Worm (Caenorhabditis elegans) whole organism, young adult: ENCODE data around the gene sri-50.

ENCODE experiments used
- F10E7.11 ChIP-seq: sonication (generic microtip); optimal IDR thresholded peaks from 2 replicates; lab custom pipeline; 2017; ENCODE audit warnings: mild to moderate bottlenecking, missing genetic modification characterization, moderate library complexity, missing compliant biosample characterization
- Y53F4B.3 ChIP-seq: fragments of 200-800 bp; sonication (Bioruptor generic); IDR thresholded peaks from 2 replicates; pipeline ENCODE4 v1.3.6; 2022; ENCODE audit warnings: missing genetic modification reagents, missing genetic modification characterization, missing compliant biosample characterization
- Y56A3A.18 ChIP-seq: fragments of 200-800 bp; sonication (Bioruptor generic); IDR thresholded peaks from 2 replicates; pipeline ENCODE4 v1.3.6; 2022; ENCODE audit warnings: missing genetic modification reagents, missing genetic modification characterization, missing compliant biosample characterization
- ZK185.1 ChIP-seq: sonication (generic microtip); optimal IDR thresholded peaks from 2 replicates; lab custom pipeline; 2016; ENCODE audit warnings: mild to moderate bottlenecking, missing genetic modification characterization, missing compliant biosample characterization; ENCODE audit not compliant: poor library complexity, severe bottlenecking
- aptf-2 ChIP-seq: fragments of 200-800 bp; sonication (Bioruptor generic); conservative IDR thresholded peaks from 2 replicates; pipeline ENCODE4 v1.3.6; 2022; ENCODE audit warnings: missing genetic modification reagents, missing genetic modification characterization, missing compliant biosample characterization
- ccch-3 ChIP-seq: fragments of 200-800 bp; sonication (Bioruptor generic); optimal IDR thresholded peaks from 2 replicates; lab custom pipeline; 2018; ENCODE audit warnings: mild to moderate bottlenecking, missing genetic modification characterization, missing compliant biosample characterization
- dpff-1 ChIP-seq: sonication (generic microtip); optimal IDR thresholded peaks from 2 replicates; lab custom pipeline; 2017; ENCODE audit warnings: mild to moderate bottlenecking, missing genetic modification characterization, missing compliant biosample characterization
- lin-35 ChIP-seq, 3 experiments: fragments of 150-350 bp in 2 of 3; sonication (generic microtip) in 1 of 3; optimal IDR thresholded peaks; 2 replicates each; lab custom pipeline; 2014 to 2018; ENCODE audit warnings: missing biosample characterization in 3 of 3, missing genetic modification characterization in 3 of 3, missing genetic modification reagents in 3 of 3
- lsl-1 ChIP-seq: fragments of 200-800 bp; sonication (Bioruptor generic); optimal IDR thresholded peaks from 2 replicates; lab custom pipeline; 2018; ENCODE audit warnings: mild to moderate bottlenecking, missing genetic modification characterization, moderate library complexity, missing compliant biosample characterization
- madf-6 ChIP-seq: fragments of 200-800 bp; sonication (Bioruptor generic); IDR thresholded peaks from 2 replicates; pipeline ENCODE4 v1.3.6; 2022; ENCODE audit warnings: missing genetic modification reagents, missing genetic modification characterization, missing compliant biosample characterization
- mcd-1 ChIP-seq: fragments of 200-800 bp; sonication (Bioruptor generic); IDR thresholded peaks from 2 replicates; pipeline ENCODE4 v1.3.6; 2022; ENCODE audit warnings: missing genetic modification reagents, missing genetic modification characterization, missing compliant biosample characterization
- mxl-1 ChIP-seq: sonication (generic microtip); optimal IDR thresholded peaks from 2 replicates; lab custom pipeline; 2016; ENCODE audit warnings: missing genetic modification characterization, missing compliant biosample characterization
- repo-1 ChIP-seq: sonication (generic microtip); optimal IDR thresholded peaks from 2 replicates; lab custom pipeline; 2017; ENCODE audit warnings: mild to moderate bottlenecking, missing genetic modification characterization, missing compliant biosample characterization
- somi-1 ChIP-seq: fragments of 200-800 bp; sonication (Bioruptor generic); optimal IDR thresholded peaks from 2 replicates; lab custom pipeline; 2018; ENCODE audit warnings: mild to moderate bottlenecking, missing genetic modification characterization, missing compliant biosample characterization
- ztf-3 ChIP-seq: fragments of 200-800 bp; sonication (Bioruptor generic); optimal IDR thresholded peaks from 2 replicates; lab custom pipeline; 2018; ENCODE audit warnings: mild to moderate bottlenecking, missing genetic modification characterization, missing compliant biosample characterization

Gene sri-50

ce11 chrII:3251782-3252181 is 48.3 kb downstream of the sri-50 start:
- no peak for TF ChIP-seq repo-1
- no peak for TF ChIP-seq ztf-3
- TF ChIP-seq Y53F4B.3: no peak
- TF ChIP-seq mcd-1 (GFP tag; lab: Robert Waterston, UW): no peak
- TF ChIP-seq lin-35 (GFP tag; optimal IDR thresholded peaks at IDR 0.05; lab: Kevin White, UChicago): no peak
- TF ChIP-seq aptf-2 (GFP tag; lab: Robert Waterston, UW): no peak
- no peak for TF ChIP-seq F10E7.11 (tag; lab: Kevin White, UChicago)
- no peak for TF ChIP-seq dpff-1 (tag; lab: Kevin White, UChicago)
- TF ChIP-seq mxl-1 (tag; lab: Kevin White, UChicago): no peak
- no peak for TF ChIP-seq ccch-3 (GFP tag; lab: Kevin White, UChicago)
- TF ChIP-seq ZK185.1 (tag; lab: Kevin White, UChicago): no peak
- TF ChIP-seq lsl-1 (GFP tag; lab: Kevin White, UChicago): no peak
- no peak for TF ChIP-seq madf-6 (GFP tag; lab: Robert Waterston, UW)
- no peak for TF ChIP-seq Y56A3A.18 (GFP tag; lab: Robert Waterston, UW)
- no peak for TF ChIP-seq somi-1 (GFP tag; lab: Kevin White, UChicago)
